Worm (Caenorhabditis elegans): Measurements from ENCODE around the gene zmp-1.

zmp-1 gene

ce11 chrIII:5953041-5953912, 20.5 kb upstream of the zmp-1 start (continued):
- no peak for TF ChIP-seq F23B12.7 (tag; optimal IDR thresholded peaks at IDR 0.05; ENCODE audit: insufficient read depth)
- TF ChIP-seq nhr-90 (tag; optimal IDR thresholded peaks at IDR 0.05), result no peak
- TF ChIP-seq Y53F4B.3 (GFP tag; IDR thresholded peaks at IDR 0.05), result no peak
- no peak for TF ChIP-seq T07F8.4 (tag; optimal IDR thresholded peaks at IDR 0.05)
- TF ChIP-seq tlf-1 (GFP tag; optimal IDR thresholded peaks at IDR 0.05), result peak; percentile 43
- no peak for TF ChIP-seq sdz-38 (tag; optimal IDR thresholded peaks at IDR 0.05)
- no peak for TF ChIP-seq unc-130 (GFP tag; optimal IDR thresholded peaks at IDR 0.05)
- 0 out of 2 replicates have a peak, but pooled peaks have one; percentile 49 for TF ChIP-seq Y79H2A.3 (GFP tag; conservative IDR thresholded peaks at IDR 0.05)
- TF ChIP-seq pha-4 (tag; optimal IDR thresholded peaks at IDR 0.05), result no peak
- TF ChIP-seq egrh-3 (GFP tag; IDR thresholded peaks at IDR 0.05), result no peak
- 0 out of 2 replicates have a peak, but pooled peaks have one; percentile 30 for TF ChIP-seq madf-3 (GFP tag; IDR thresholded peaks at IDR 0.05)
- TF ChIP-seq C17E4.6 (GFP tag; IDR thresholded peaks at IDR 0.05), result no peak
- TF ChIP-seq F33H1.4 (GFP tag; IDR thresholded peaks at IDR 0.05), result no peak
- 0 out of 2 replicates have a peak, but pooled peaks have one; percentile 22 for TF ChIP-seq K11D2.4 (GFP tag; IDR thresholded peaks at IDR 0.05)
- TF ChIP-seq C06A6.2 (GFP tag; conservative IDR thresholded peaks at IDR 0.05), result no peak
- TF ChIP-seq egl-18 (GFP tag; IDR thresholded peaks at IDR 0.05), result 0 out of 2 replicates have a peak, but pooled peaks have one; percentile 3
- no peak for TF ChIP-seq cebp-1 (GFP tag; IDR thresholded peaks at IDR 0.05)
- TF ChIP-seq cebp-1 (tag; optimal IDR thresholded peaks at IDR 0.05), result peak; percentile 35
- no peak for TF ChIP-seq D2030.7 (GFP tag; IDR thresholded peaks at IDR 0.05)
- peak; percentile 88 for TF ChIP-seq hrde-1 (tag; optimal IDR thresholded peaks at IDR 0.05; ENCODE audit: borderline replicate concordance)
- no peak for TF ChIP-seq hlh-12 (tag; optimal IDR thresholded peaks at IDR 0.05)
- TF ChIP-seq tbx-9 (tag; optimal IDR thresholded peaks at IDR 0.05; ENCODE audit: borderline replicate concordance), result no peak
- TF ChIP-seq mxl-1 (tag; optimal IDR thresholded peaks at IDR 0.05), result no peak
- TF ChIP-seq nhr-120 (GFP tag; IDR thresholded peaks at IDR 0.05), result no peak
- TF ChIP-seq efl-1 (GFP tag; optimal IDR thresholded peaks at IDR 0.05), result no peak
- no peak for TF ChIP-seq F52B5.7 (tag; optimal IDR thresholded peaks at IDR 0.05)
- TF ChIP-seq lin-26 (GFP tag; IDR thresholded peaks at IDR 0.05), result peak; percentile 38; the same call in 1 of the 2 replicates
- no peak for TF ChIP-seq ztf-6 (GFP tag; IDR thresholded peaks at IDR 0.05)
- TF ChIP-seq ZK185.1 (tag; optimal IDR thresholded peaks at IDR 0.05; ENCODE audit: poor library complexity, severe bottlenecking), result peak; percentile 23
- peak; percentile 28; the same call in 1 of the 2 replicates for TF ChIP-seq hmg-20 (GFP tag; IDR thresholded peaks at IDR 0.05)
- no peak for TF ChIP-seq ztf-28 (GFP tag; IDR thresholded peaks at IDR 0.05)
- TF ChIP-seq aptf-2 (GFP tag; conservative IDR thresholded peaks at IDR 0.05), result no peak
- TF ChIP-seq mes-4 (tag; optimal IDR thresholded peaks at IDR 0.05), result no peak
- no peak for TF ChIP-seq lin-40 (tag; optimal IDR thresholded peaks at IDR 0.05)

DNA sequence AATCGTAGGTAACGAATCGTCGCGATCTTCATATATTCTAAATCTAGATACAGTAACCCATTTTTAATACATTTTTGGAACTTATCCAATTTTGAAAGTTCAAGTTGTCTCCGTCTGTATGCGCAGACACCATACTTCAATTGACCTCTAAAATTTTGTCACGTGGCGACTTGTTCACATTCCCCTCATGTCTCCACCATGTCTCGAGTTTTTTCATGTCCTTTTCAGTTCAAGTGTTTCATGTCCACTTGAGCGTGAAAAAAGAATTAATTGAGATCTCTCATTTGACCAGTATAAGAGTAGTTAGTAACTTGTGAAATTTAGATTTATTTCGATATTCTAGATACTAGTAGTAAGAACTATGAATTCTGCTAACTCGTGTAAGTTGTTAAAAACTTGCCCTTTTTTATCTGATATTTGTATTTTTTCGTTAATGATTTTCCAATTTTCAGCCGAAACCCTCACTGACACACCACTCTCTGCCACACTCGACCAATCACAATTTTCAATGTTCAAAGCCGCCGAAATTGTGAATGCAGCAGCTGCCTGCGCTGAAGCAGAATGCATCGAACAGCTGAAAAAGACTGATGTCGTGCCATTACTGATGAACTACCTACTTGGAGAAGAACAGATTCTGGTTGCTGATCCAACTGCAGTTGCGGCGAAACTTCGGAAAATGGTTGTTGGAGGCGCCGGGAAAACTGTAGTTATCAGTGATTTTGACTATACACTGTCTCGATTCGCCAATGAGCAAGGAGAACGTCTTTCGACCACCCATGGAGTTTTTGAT, 19.0 kb upstream of the zmp-1 start:
- no peak for TF ChIP-seq nhr-120 (GFP tag; IDR thresholded peaks at IDR 0.05)
- no peak for TF ChIP-seq F39B2.1 (GFP tag; IDR thresholded peaks at IDR 0.05)
- no peak for TF ChIP-seq egl-18 (GFP tag; IDR thresholded peaks at IDR 0.05)
- no peak for TF ChIP-seq lin-35 (GFP tag; optimal IDR thresholded peaks at IDR 0.05)
- TF ChIP-seq xnd-1 (tag; optimal IDR thresholded peaks at IDR 0.05), result no peak
- no peak for TF ChIP-seq nhr-80 (tag; optimal IDR thresholded peaks at IDR 0.05)
- no peak for TF ChIP-seq T07F8.4 (tag; optimal IDR thresholded peaks at IDR 0.05)
- TF ChIP-seq F49E8.2 (tag; optimal IDR thresholded peaks at IDR 0.05; ENCODE audit: insufficient read depth), result no peak
- TF ChIP-seq let-607 (tag; optimal IDR thresholded peaks at IDR 0.05), result no peak
- TF ChIP-seq lin-26 (GFP tag; IDR thresholded peaks at IDR 0.05), result no peak
- 0 out of 2 replicates have a peak, but pooled peaks have one; percentile 58 for TF ChIP-seq ceh-58 (GFP tag; IDR thresholded peaks at IDR 0.05)
- no peak for TF ChIP-seq ama-1 (optimal IDR thresholded peaks at IDR 0.05)
- TF ChIP-seq ama-1 (GFP tag; optimal IDR thresholded peaks at IDR 0.05), result no peak
- no peak for TF ChIP-seq ceh-40 (GFP tag; IDR thresholded peaks at IDR 0.05)
- TF ChIP-seq C17E4.6 (GFP tag; IDR thresholded peaks at IDR 0.05), result no peak
- TF ChIP-seq fkh-3 (tag; optimal IDR thresholded peaks at IDR 0.05), result no peak
- TF ChIP-seq F10E7.11 (tag; optimal IDR thresholded peaks at IDR 0.05), result no peak

Data from whole organism, young adult.